Worm (Caenorhabditis elegans) whole organism, mixed stage, embryonic: ENCODE data around the gene R74.2.

Experiments
- blmp-1 ChIP-seq: fragments of 150-350 bp; optimal IDR thresholded peaks from 2 replicates; lab custom pipeline; 2014; ENCODE audit warnings: missing biosample characterization, missing genetic modification characterization
- ceh-43 ChIP-seq: fragments of 200-800 bp; sonication (Bioruptor generic); optimal IDR thresholded peaks from 2 replicates; lab custom pipeline; 2018; ENCODE audit warnings: mild to moderate bottlenecking, missing genetic modification characterization, moderate library complexity, missing compliant biosample characterization
- ces-1 ChIP-seq: fragments of 150-350 bp; optimal IDR thresholded peaks from 2 replicates; lab custom pipeline; 2014; ENCODE audit warnings: missing biosample characterization, missing genetic modification reagents, missing genetic modification characterization
- ham-2 ChIP-seq: fragments of 200-800 bp; sonication (Bioruptor generic); optimal IDR thresholded peaks from 2 replicates; lab custom pipeline; 2018; ENCODE audit warnings: mild to moderate bottlenecking, missing genetic modification characterization, missing compliant biosample characterization
- nhr-237 ChIP-seq: fragments of 150-350 bp; optimal IDR thresholded peaks from 2 replicates; lab custom pipeline; 2014; ENCODE audit warnings: missing biosample characterization, missing genetic modification characterization
- ztf-11 ChIP-seq: fragments of 150-350 bp; optimal IDR thresholded peaks from 2 replicates; lab custom pipeline; 2014; ENCODE audit warnings: missing biosample characterization, missing genetic modification characterization

DNA sequence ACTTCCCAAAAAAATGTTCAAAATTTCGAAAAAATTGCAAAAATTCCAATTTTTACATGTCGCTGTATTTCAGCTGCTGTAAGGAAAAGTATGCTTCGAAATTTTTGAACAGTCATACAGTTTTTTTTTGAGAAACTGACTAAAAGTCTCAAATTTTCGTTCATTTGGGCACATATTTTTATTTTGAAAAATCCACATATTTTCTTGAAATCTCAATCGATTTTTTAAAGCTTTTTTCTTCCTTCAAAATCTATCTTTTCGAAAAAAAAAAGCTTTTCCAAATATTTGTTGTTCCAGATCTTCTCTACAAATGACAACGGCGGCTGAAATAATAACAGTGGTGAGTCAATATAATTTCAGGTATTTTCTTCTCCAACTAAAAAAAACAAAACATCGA lies 9.0 kb downstream of the R74.2 start, which contains the start of gene asd-1:
- TF ChIP-seq ham-2 (GFP tag; lab: Kevin White, UChicago) (no peak), ceh-43 (no peak), ztf-11 (tag; lab: Kevin White, UChicago) (no peak), ces-1 (GFP tag; lab: Kevin White, UChicago) (no peak), blmp-1 (no peak), nhr-237 (tag; lab: Kevin White, UChicago) (no peak)
